Fruit fly (Drosophila melanogaster) whole organism, prepupa: ENCODE data around the gene Nepl5.
A peak's percentile ranks its signal among the peaks of the same experiment; 100 is the strongest.

ENCODE experiments used
- CG10631 ChIP-seq: fragments of 200-800 bp; sonication (Bioruptor generic); optimal IDR thresholded peaks from 2 replicates; lab custom pipeline; 2016; ENCODE audit warnings: missing biosample characterization, missing genetic modification characterization
- CG10669 ChIP-seq: fragments of 200-800 bp; sonication (Bioruptor generic); optimal IDR thresholded peaks from 3 replicates; lab custom pipeline; 2018; ENCODE audit warnings: missing biosample characterization, mild to moderate bottlenecking, missing genetic modification characterization, moderate library complexity
- CG11762 ChIP-seq: fragments of 200-800 bp; sonication (Bioruptor generic); optimal IDR thresholded peaks from 3 replicates; lab custom pipeline; 2016; ENCODE audit warnings: missing biosample characterization, missing genetic modification characterization; ENCODE audit not compliant: insufficient read depth
- CG11902 ChIP-seq: fragments of 200-800 bp; sonication (Bioruptor generic); optimal IDR thresholded peaks from 3 replicates; lab custom pipeline; 2016; ENCODE audit warnings: missing biosample characterization, missing genetic modification characterization
- CG15336 ChIP-seq: fragments of 200-800 bp; sonication (Bioruptor generic); IDR thresholded peaks from 2 replicates; pipeline ENCODE4 v1.3.6; 2022; ENCODE audit warnings: missing biosample characterization, missing genetic modification characterization
- CG1621 ChIP-seq: fragments of 200-800 bp; sonication (Bioruptor generic); optimal IDR thresholded peaks from 3 replicates; lab custom pipeline; 2018; ENCODE audit warnings: missing biosample characterization, mild to moderate bottlenecking, missing genetic modification characterization
- CG16779 ChIP-seq: fragments of 200-800 bp; sonication (Bioruptor generic); optimal IDR thresholded peaks from 3 replicates; lab custom pipeline; 2017; ENCODE audit warnings: missing biosample characterization, mild to moderate bottlenecking, missing genetic modification characterization
- CG3032 ChIP-seq: fragments of 200-800 bp; optimal IDR thresholded peaks from 2 replicates; lab custom pipeline; 2019; ENCODE audit warnings: missing biosample characterization, mild to moderate bottlenecking, missing genetic modification characterization, moderate library complexity
- CG31627 ChIP-seq: fragments of 200-800 bp; sonication (Bioruptor generic); optimal IDR thresholded peaks from 3 replicates; lab custom pipeline; 2016; ENCODE audit warnings: missing biosample characterization, missing genetic modification characterization
- CG32006 ChIP-seq: fragments of 200-800 bp; sonication (Bioruptor generic); optimal IDR thresholded peaks from 3 replicates; lab custom pipeline; 2017; ENCODE audit warnings: missing biosample characterization, mild to moderate bottlenecking, missing genetic modification characterization
- CG4318 ChIP-seq: fragments of 200-800 bp; sonication (Bioruptor generic); optimal IDR thresholded peaks from 3 replicates; lab custom pipeline; 2017; ENCODE audit warnings: missing biosample characterization, mild to moderate bottlenecking, missing genetic modification characterization
- CG6854 ChIP-seq: fragments of 200-800 bp; sonication (Bioruptor generic); optimal IDR thresholded peaks from 2 replicates; lab custom pipeline; 2017; ENCODE audit warnings: missing biosample characterization, mild to moderate bottlenecking, missing genetic modification characterization
- CG8119 ChIP-seq: fragments of 200-800 bp; sonication (Bioruptor generic); IDR thresholded peaks from 3 replicates; pipeline ENCODE4 v1.3.6; 2022; ENCODE audit warnings: missing biosample characterization, missing genetic modification characterization
- CG8319 ChIP-seq: fragments of 200-800 bp; sonication (Bioruptor generic); optimal IDR thresholded peaks from 3 replicates; lab custom pipeline; 2016; ENCODE audit warnings: missing biosample characterization, missing genetic modification characterization
- CG8632 ChIP-seq: fragments of 200-800 bp; sonication (Bioruptor generic); optimal IDR thresholded peaks from 3 replicates; lab custom pipeline; 2016; ENCODE audit warnings: missing biosample characterization, missing genetic modification characterization
- Eip78C ChIP-seq: fragments of 200-800 bp; sonication (Bioruptor generic); peaks from one replicate; lab custom pipeline; 2016; ENCODE audit warnings: missing biosample characterization, missing genetic modification characterization
- Ets21C ChIP-seq: fragments of 200-800 bp; sonication (Bioruptor generic); optimal IDR thresholded peaks from 3 replicates; lab custom pipeline; 2016; ENCODE audit warnings: missing biosample characterization, missing genetic modification characterization
- Ets96B ChIP-seq: fragments of 200-800 bp; optimal IDR thresholded peaks from 2 replicates; lab custom pipeline; 2019; ENCODE audit warnings: missing biosample characterization, mild to moderate bottlenecking, missing genetic modification characterization, moderate library complexity
- Gug ChIP-seq: fragments of 200-800 bp; sonication (Bioruptor generic); IDR thresholded peaks from 2 replicates; pipeline ENCODE4 v1.3.6; 2022; ENCODE audit warnings: missing biosample characterization, missing genetic modification characterization
- Hr4 ChIP-seq: fragments of 200-800 bp; sonication (Bioruptor generic); optimal IDR thresholded peaks from 3 replicates; lab custom pipeline; 2016; ENCODE audit warnings: missing biosample characterization, missing genetic modification characterization
- Met ChIP-seq: fragments of 200-800 bp; sonication (Bioruptor generic); optimal IDR thresholded peaks from 3 replicates; lab custom pipeline; 2016; ENCODE audit warnings: missing biosample characterization, missing genetic modification characterization
- Smox ChIP-seq: fragments of 200-800 bp; sonication (Bioruptor generic); optimal IDR thresholded peaks from 3 replicates; lab custom pipeline; 2016; ENCODE audit warnings: missing biosample characterization, missing genetic modification characterization
- Sox102F ChIP-seq: fragments of 200-800 bp; sonication (Bioruptor generic); optimal IDR thresholded peaks from 2 replicates; lab custom pipeline; 2016; ENCODE audit warnings: missing biosample characterization, mild to moderate bottlenecking, missing genetic modification characterization
- Sox14 ChIP-seq: fragments of 200-800 bp; sonication (Bioruptor generic); optimal IDR thresholded peaks from 3 replicates; lab custom pipeline; 2016; ENCODE audit warnings: missing biosample characterization, missing genetic modification characterization
- achi ChIP-seq: fragments of 200-800 bp; sonication (Bioruptor generic); optimal IDR thresholded peaks from 3 replicates; lab custom pipeline; 2016; ENCODE audit warnings: missing biosample characterization, missing genetic modification characterization
- acj6 ChIP-seq: fragments of 200-800 bp; sonication (Bioruptor generic); optimal IDR thresholded peaks from 3 replicates; lab custom pipeline; 2016; ENCODE audit warnings: missing biosample characterization, missing genetic modification characterization
- cyc ChIP-seq: fragments of 200-800 bp; sonication (Bioruptor generic); optimal IDR thresholded peaks from 3 replicates; lab custom pipeline; 2016; ENCODE audit warnings: missing biosample characterization, missing genetic modification characterization
- dac ChIP-seq: fragments of 200-800 bp; sonication (Bioruptor generic); optimal IDR thresholded peaks from 2 replicates; lab custom pipeline; 2017; ENCODE audit warnings: missing biosample characterization, mild to moderate bottlenecking, missing genetic modification characterization
- dsx ChIP-seq: fragments of 200-800 bp; optimal IDR thresholded peaks from 3 replicates; lab custom pipeline; 2019; ENCODE audit warnings: missing biosample characterization, mild to moderate bottlenecking, missing genetic modification characterization, moderate library complexity; ENCODE audit not compliant: poor library complexity, severe bottlenecking
- eg ChIP-seq: fragments of 200-800 bp; sonication (Bioruptor generic); IDR thresholded peaks from 3 replicates; pipeline ENCODE4 v1.3.6; 2022; ENCODE audit warnings: missing biosample characterization, missing genetic modification characterization
- esn ChIP-seq: fragments of 200-800 bp; sonication (Bioruptor generic); optimal IDR thresholded peaks from 2 replicates; lab custom pipeline; 2016; ENCODE audit warnings: missing biosample characterization, mild to moderate bottlenecking, missing genetic modification characterization, moderate library complexity
- fd59A ChIP-seq: fragments of 200-800 bp; sonication (Bioruptor generic); optimal IDR thresholded peaks from 2 replicates; lab custom pipeline; 2017; ENCODE audit warnings: missing biosample characterization, mild to moderate bottlenecking, missing genetic modification characterization, missing genetic modification reagents
- fd85E ChIP-seq: fragments of 200-800 bp; sonication (Bioruptor generic); optimal IDR thresholded peaks from 3 replicates; lab custom pipeline; 2016; ENCODE audit warnings: missing biosample characterization, missing genetic modification characterization
- fkh ChIP-seq: fragments of 200-800 bp; sonication (Bioruptor generic); optimal IDR thresholded peaks from 3 replicates; lab custom pipeline; 2017; ENCODE audit warnings: missing biosample characterization, mild to moderate bottlenecking, missing genetic modification characterization, moderate library complexity
- net ChIP-seq: fragments of 200-800 bp; sonication (Bioruptor generic); optimal IDR thresholded peaks from 3 replicates; lab custom pipeline; 2016; ENCODE audit warnings: missing biosample characterization, missing genetic modification characterization
- pdm3 ChIP-seq: fragments of 200-800 bp; sonication (Bioruptor generic); optimal IDR thresholded peaks from 3 replicates; lab custom pipeline; 2016; ENCODE audit warnings: missing biosample characterization, missing genetic modification characterization
- salr ChIP-seq, 2 experiments: fragments of 200-800 bp; sonication (Bioruptor generic); optimal IDR thresholded peaks; 3 replicates each; lab custom pipeline; 2016 to 2018; ENCODE audit warnings: missing biosample characterization in 2 of 2, missing genetic modification characterization in 2 of 2, mild to moderate bottlenecking in 1 of 2
- spab ChIP-seq: fragments of 200-800 bp; sonication (Bioruptor generic); optimal IDR thresholded peaks from 2 replicates; lab custom pipeline; 2017; ENCODE audit warnings: missing biosample characterization, mild to moderate bottlenecking, missing genetic modification characterization, missing genetic modification reagents
- ss ChIP-seq, 2 experiments: fragments of 200-800 bp; sonication (Bioruptor generic); optimal IDR thresholded peaks; 2 replicates in 1 of 2; 3 replicates in 1 of 2; lab custom pipeline; 2017 to 2018; ENCODE audit warnings: mild to moderate bottlenecking in 2 of 2, missing biosample characterization in 2 of 2, missing genetic modification characterization in 2 of 2, moderate library complexity in 1 of 2
- svp ChIP-seq: fragments of 200-800 bp; sonication (Bioruptor generic); peaks from one replicate; lab custom pipeline; 2016; ENCODE audit warnings: missing biosample characterization, missing genetic modification characterization
- topi ChIP-seq: fragments of 200-800 bp; sonication (Bioruptor generic); optimal IDR thresholded peaks from 3 replicates; lab custom pipeline; 2016; ENCODE audit warnings: missing biosample characterization, missing genetic modification characterization
- vri ChIP-seq: fragments of 200-800 bp; sonication (Bioruptor generic); optimal IDR thresholded peaks from 3 replicates; lab custom pipeline; 2016; ENCODE audit warnings: missing biosample characterization, mild to moderate bottlenecking, missing genetic modification characterization

The Nepl5 gene

dm6 chr2L:6343084-6343873 lies 37.8 kb upstream of the Nepl5 start (continued):
- TF ChIP-seq acj6 (GFP tag; lab: Kevin White, UChicago) (no peak), Hr4 (GFP tag; lab: Kevin White, UChicago) (no peak)

DNA sequence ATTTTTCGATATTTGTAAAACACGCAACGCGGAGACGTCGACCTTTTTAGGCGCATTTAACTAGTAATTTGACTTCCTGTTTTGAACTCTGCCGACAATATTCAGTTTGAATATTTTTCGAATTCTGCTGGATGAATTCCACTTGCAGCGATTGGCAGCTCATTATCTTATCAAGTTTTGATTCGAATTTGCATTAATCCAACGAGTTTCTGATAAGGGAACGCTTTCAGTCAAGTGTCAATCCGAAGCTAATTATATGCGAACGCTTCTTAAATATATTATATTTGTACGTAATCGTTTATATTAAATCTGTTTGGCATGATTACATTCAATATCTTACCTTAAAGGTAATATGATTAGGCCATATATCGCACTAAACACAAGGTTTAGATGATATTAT lies 32.7 kb upstream of the Nepl5 start, which contains the start of gene CG9497:
Gene CG9497, minus strand, starts transcription at position 101 of the 400 bp plus-strand sequence.
- TF ChIP-seq cyc (GFP tag; lab: Kevin White, UChicago) (no peak), svp (GFP tag; lab: Kevin White, UChicago) (peak; percentile 87)

DNA sequence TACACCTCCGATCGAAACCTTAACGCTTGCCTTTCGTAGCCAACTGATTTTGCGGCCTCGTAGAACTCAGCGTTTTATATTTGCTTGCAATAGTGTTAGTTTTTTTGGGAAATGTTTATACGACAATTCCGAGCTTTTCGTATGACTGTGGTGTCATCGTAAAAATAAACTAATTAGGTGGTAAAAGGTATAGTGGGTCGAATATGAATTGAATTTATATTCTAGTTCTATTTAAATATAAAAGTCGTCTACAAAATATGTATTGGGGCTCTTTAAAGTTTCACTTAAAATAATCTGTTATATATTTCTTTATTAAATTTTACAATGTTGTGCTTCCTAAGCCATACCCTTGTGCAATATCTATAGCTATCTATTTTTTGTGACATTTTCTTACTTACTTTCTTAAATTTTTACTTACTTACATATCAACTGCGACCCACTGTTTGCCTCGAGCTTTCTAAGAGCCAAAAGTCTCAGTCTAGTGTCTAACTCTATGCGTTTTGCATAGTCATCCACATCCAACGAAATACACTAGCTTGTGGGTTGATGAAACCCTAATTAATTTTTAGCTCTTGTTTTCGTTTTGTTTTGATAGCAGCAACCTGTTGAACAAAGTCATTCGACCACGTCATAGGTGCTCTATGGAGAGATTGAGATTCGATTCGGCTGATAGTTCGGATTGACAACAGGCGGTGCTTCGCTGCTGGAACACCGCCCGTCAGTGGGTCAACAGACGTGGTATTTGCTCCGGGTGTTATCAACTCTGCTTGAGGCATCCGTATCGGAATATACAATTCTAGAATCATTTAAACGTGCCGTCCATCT lies 29.9 kb upstream of the Nepl5 start, which contains the start of gene CG9498:
Gene CG9498, minus strand, starts transcription at position 51 of the 825 bp plus-strand sequence.
- TF ChIP-seq eg (peak; percentile 10; the same call in 1 of the 3 replicates), fkh (GFP tag; lab: Kevin White, UChicago) (peak; percentile 32), dac (GFP tag; lab: Kevin White, UChicago) (no peak)

- no peak for TF ChIP-seq pdm3 (GFP tag; lab: Kevin White, UChicago)
- TF ChIP-seq Smox (GFP tag; lab: Kevin White, UChicago), result no peak
- no peak for TF ChIP-seq CG6854 (GFP tag; lab: Kevin White, UChicago)
- TF ChIP-seq Ets96B (tag; lab: Kevin White, UChicago), result peak; percentile 8
- no peak for TF ChIP-seq fd85E (GFP tag; lab: Kevin White, UChicago)
- no peak for TF ChIP-seq cyc (GFP tag; lab: Kevin White, UChicago)
- TF ChIP-seq Sox102F, result no peak
- TF ChIP-seq spab, result no peak
- TF ChIP-seq CG10669 (GFP tag; lab: Kevin White, UChicago), result no peak
- no peak for TF ChIP-seq esn (GFP tag; lab: Kevin White, UChicago)
- no peak for TF ChIP-seq Met (GFP tag; lab: Kevin White, UChicago)
- TF ChIP-seq ss (GFP tag; optimal IDR thresholded peaks at IDR 0.05; lab: Kevin White, UChicago), result no peak
- no peak for TF ChIP-seq CG8632 (GFP tag; lab: Kevin White, UChicago)
- no peak for TF ChIP-seq net (GFP tag; lab: Kevin White, UChicago)
- no peak for TF ChIP-seq CG4318 (GFP tag; lab: Kevin White, UChicago)
- no peak for TF ChIP-seq fd59A
- TF ChIP-seq salr (GFP tag; optimal IDR thresholded peaks at IDR 0.05; lab: Kevin White, UChicago), result no peak
- no peak for TF ChIP-seq CG8319 (GFP tag; lab: Kevin White, UChicago)
- peak; percentile 3 for TF ChIP-seq CG10631
- no peak for TF ChIP-seq dac (GFP tag; lab: Kevin White, UChicago)
- no peak for TF ChIP-seq CG32006 (GFP tag; lab: Kevin White, UChicago)
- no peak for TF ChIP-seq Ets21C
- TF ChIP-seq dsx (GFP tag; lab: Kevin White, UChicago), result no peak
- no peak for TF ChIP-seq Gug (GFP tag; lab: Robert Waterston, UW)
- no peak for TF ChIP-seq CG11902
- peak; percentile 62 for TF ChIP-seq svp (GFP tag; lab: Kevin White, UChicago)
- no peak for TF ChIP-seq CG1621
- no peak for TF ChIP-seq CG31627
- peak; percentile 33 for TF ChIP-seq Eip78C
- TF ChIP-seq achi (GFP tag; lab: Kevin White, UChicago), result no peak
- no peak for TF ChIP-seq CG16779 (tag; lab: Kevin White, UChicago)
- no peak for TF ChIP-seq vri (GFP tag; lab: Kevin White, UChicago)
- TF ChIP-seq Sox14, result no peak
- TF ChIP-seq CG15336 (GFP tag; lab: Robert Waterston, UW), result no peak
- no peak for TF ChIP-seq CG11762
- no peak for TF ChIP-seq CG3032
- no peak for TF ChIP-seq CG8119 (GFP tag; lab: Robert Waterston, UW)
- no peak for TF ChIP-seq topi (GFP tag; lab: Kevin White, UChicago)
These were observed 29.3 kb upstream of the Nepl5 start for dm6 chr2L:6351809-6352182.
